Worm (Caenorhabditis elegans): ENCODE measurements around the gene Y39E4B.11.

Gene Y39E4B.11

ce11 chrIII:13187773-13188172, 17.0 kb upstream of the Y39E4B.11 start (continued):
- TF ChIP-seq nhr-41 (GFP tag; IDR thresholded peaks at IDR 0.05) (no peak), dve-1 (tag; optimal IDR thresholded peaks at IDR 0.05; ENCODE audit: insufficient read depth) (peak; percentile 13), nhr-237 (tag; optimal IDR thresholded peaks at IDR 0.05) (no peak), T26A8.4 (GFP tag; IDR thresholded peaks at IDR 0.05) (no peak), R02D3.7 (tag; optimal IDR thresholded peaks at IDR 0.05) (no peak), F10B5.3 (tag; optimal IDR thresholded peaks at IDR 0.05) (no peak), nhr-42 (GFP tag; IDR thresholded peaks at IDR 0.05) (no peak), dmd-9 (GFP tag; IDR thresholded peaks at IDR 0.05) (peak; percentile 90), lin-13 (GFP tag; optimal IDR thresholded peaks at IDR 0.05) (no peak), F37D6.2 (tag; optimal IDR thresholded peaks at IDR 0.05) (peak; percentile 4), zip-11 (GFP tag; IDR thresholded peaks at IDR 0.05) (no peak), nhr-6 (tag; optimal IDR thresholded peaks at IDR 0.05) (no peak), zfp-3 (GFP tag; conservative IDR thresholded peaks at IDR 0.05) (0 out of 2 replicates have a peak, but pooled peaks have one; percentile 38), zag-1 (tag; optimal IDR thresholded peaks at IDR 0.05) (no peak), mdt-29 (GFP tag; IDR thresholded peaks at IDR 0.05) (0 out of 2 replicates have a peak, but pooled peaks have one; percentile 41), lin-38 (GFP tag; IDR thresholded peaks at IDR 0.05) (peak; percentile 48), rbr-2 (tag; optimal IDR thresholded peaks at IDR 0.05) (peak; percentile 49), daf-16 (GFP tag; optimal IDR thresholded peaks at IDR 0.05) (no peak), daf-16 (tag; optimal IDR thresholded peaks at IDR 0.05) (no peak), dpl-1 (GFP tag; optimal IDR thresholded peaks at IDR 0.05) (peak; percentile 65), jun-1 (tag; optimal IDR thresholded peaks at IDR 0.05) (no peak), lin-15B (tag; optimal IDR thresholded peaks at IDR 0.05) (no peak), fos-1 (tag; optimal IDR thresholded peaks at IDR 0.05) (no peak), tag-97 (GFP tag; IDR thresholded peaks at IDR 0.05) (peak; percentile 82; the same call in 1 of the 2 replicates), ZK546.5 (tag; optimal IDR thresholded peaks at IDR 0.05) (no peak), ceh-44 (GFP tag; IDR thresholded peaks at IDR 0.05) (0 out of 2 replicates have a peak, but pooled peaks have one; percentile 29), nhr-28 (tag; optimal IDR thresholded peaks at IDR 0.05) (no peak), dmd-6 (GFP tag; IDR thresholded peaks at IDR 0.05) (peak; percentile 43; the same call in 1 of the 2 replicates), hlh-11 (tag; optimal IDR thresholded peaks at IDR 0.05) (no peak), T20F7.1 (GFP tag; optimal IDR thresholded peaks at IDR 0.05) (peak; percentile 59), spr-3 (GFP tag; optimal IDR thresholded peaks at IDR 0.05) (no peak), nhr-11 (tag; optimal IDR thresholded peaks at IDR 0.05) (no peak), mep-1 (tag; optimal IDR thresholded peaks at IDR 0.05) (peak; percentile 38), unc-130 (GFP tag; optimal IDR thresholded peaks at IDR 0.05) (peak; percentile 65), tra-1 (GFP tag; IDR thresholded peaks at IDR 0.05) (peak; percentile 11; the same call in 1 of the 2 replicates), ces-1 (GFP tag; optimal IDR thresholded peaks at IDR 0.05) (no peak), lim-7 (GFP tag; IDR thresholded peaks at IDR 0.05) (no peak), egl-43 (GFP tag; IDR thresholded peaks at IDR 0.05) (no peak), duxl-1 (tag; optimal IDR thresholded peaks at IDR 0.05; ENCODE audit: poor library complexity) (peak; percentile 45), mdl-1 (tag; optimal IDR thresholded peaks at IDR 0.05) (no peak), unc-39 (tag; optimal IDR thresholded peaks at IDR 0.05) (no peak), mes-2 (tag; optimal IDR thresholded peaks at IDR 0.05; ENCODE audit: poor library complexity, severe bottlenecking) (peak; percentile 97), ztf-11 (tag; optimal IDR thresholded peaks at IDR 0.05) (no peak), Y75B8A.6 (GFP tag; IDR thresholded peaks at IDR 0.05) (no peak), ZK337.2 (GFP tag; IDR thresholded peaks at IDR 0.05) (peak; percentile 88), gei-8 (GFP tag; optimal IDR thresholded peaks at IDR 0.05) (no peak), ceh-20 (GFP tag; IDR thresholded peaks at IDR 0.05) (no peak), unc-62 (GFP tag; optimal IDR thresholded peaks at IDR 0.05 in 1 of 2) (no peak), unc-62 (tag; optimal IDR thresholded peaks at IDR 0.05) (no peak), daf-8 (GFP tag; IDR thresholded peaks at IDR 0.05) (no peak), daf-19 (GFP tag; conservative IDR thresholded peaks at IDR 0.05) (no peak)

All from whole organism, L4 larva.